Worm (Caenorhabditis elegans) whole organism, midembryonic: ENCODE data around the gene ZK673.11.

Experiments used
- T22C8.4 ChIP-seq: fragments of 200-800 bp; sonication (Bioruptor generic); IDR thresholded peaks from 2 replicates; pipeline ENCODE4 v1.3.6; 2022; ENCODE audit warnings: missing genetic modification characterization, missing compliant biosample characterization
- cog-1 ChIP-seq: sonication (generic microtip); optimal IDR thresholded peaks from 2 replicates; lab custom pipeline; 2016; ENCODE audit warnings: missing genetic modification characterization, missing compliant biosample characterization
- flt-1 ChIP-seq: fragments of 200-800 bp; sonication (Bioruptor generic); IDR thresholded peaks from 2 replicates; pipeline ENCODE4 v1.3.6; 2022; ENCODE audit warnings: missing genetic modification characterization, missing compliant biosample characterization
- klf-2 ChIP-seq: fragments of 200-800 bp; sonication (Bioruptor generic); conservative IDR thresholded peaks from 2 replicates; pipeline ENCODE4 v1.3.6; 2022; ENCODE audit warnings: missing genetic modification reagents, missing genetic modification characterization, missing compliant biosample characterization
- med-1 ChIP-seq: sonication (generic microtip); optimal IDR thresholded peaks from 2 replicates; lab custom pipeline; 2017; ENCODE audit warnings: missing genetic modification characterization, mild to moderate bottlenecking, missing compliant biosample characterization, antibody characterized with exemption, missing genetic modification reagents; ENCODE audit not compliant: insufficient read depth
- ref-1 ChIP-seq: fragments of 200-800 bp; sonication (Bioruptor generic); conservative IDR thresholded peaks from 2 replicates; pipeline ENCODE4 v1.3.6; 2022; ENCODE audit warnings: missing genetic modification reagents, missing genetic modification characterization, missing compliant biosample characterization
- tab-1 ChIP-seq: fragments of 200-800 bp; sonication (Bioruptor generic); IDR thresholded peaks from 2 replicates; pipeline ENCODE4 v1.3.6; 2022; ENCODE audit warnings: missing genetic modification characterization, missing compliant biosample characterization
- ztf-23 ChIP-seq: fragments of 200-800 bp; sonication (Bioruptor generic); IDR thresholded peaks from 2 replicates; pipeline ENCODE4 v1.3.6; 2022; ENCODE audit warnings: missing genetic modification reagents, missing genetic modification characterization, missing compliant biosample characterization
- ztf-29 ChIP-seq: fragments of 200-800 bp; sonication (Bioruptor generic); IDR thresholded peaks from 2 replicates; pipeline ENCODE4 v1.3.6; 2022; ENCODE audit warnings: missing genetic modification reagents, missing genetic modification characterization, missing compliant biosample characterization

ZK673.11 gene

DNA sequence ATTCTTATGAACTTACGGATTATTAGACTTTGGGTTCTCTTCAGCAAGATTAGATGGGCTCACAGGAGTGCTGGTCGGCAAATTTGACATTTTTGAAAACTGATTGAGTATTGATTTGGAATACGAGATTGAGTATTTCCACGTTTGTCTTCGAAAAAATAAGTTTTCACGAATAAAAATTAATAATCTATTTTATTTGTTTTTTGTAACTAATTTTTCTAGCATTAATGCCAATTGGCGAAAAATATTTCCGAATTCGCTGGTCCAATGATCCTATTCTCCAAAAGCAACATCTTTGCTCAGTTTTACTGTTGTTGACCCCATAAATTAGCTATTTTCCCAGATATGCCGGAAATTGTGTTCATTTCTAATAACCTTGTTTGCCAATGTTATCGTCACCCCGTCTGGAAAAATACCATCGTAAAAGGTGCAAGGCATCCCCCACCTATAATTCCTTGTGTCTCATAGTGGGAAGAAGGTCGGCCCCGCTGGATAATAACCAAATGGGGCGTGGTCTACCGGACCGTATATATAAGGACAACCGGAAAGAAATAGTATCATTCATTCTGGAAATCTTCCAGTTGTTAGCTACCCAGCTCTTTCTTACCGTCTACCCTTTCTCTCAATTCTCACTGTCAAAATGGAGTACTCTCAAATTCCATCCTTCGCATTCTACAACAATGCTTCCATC is 7.3 kb downstream of the ZK673.11 start, which contains the start of the genes ZK673.6 and sdz-37:
ZK673.6 (minus strand) TSS at position 101 of the 691 bp plus-strand sequence.
sdz-37 (plus strand) TSS at position 641 of the 691 bp plus-strand sequence.
- no peak for TF ChIP-seq ref-1 (GFP tag; lab: Robert Waterston, UW)
- no peak for TF ChIP-seq T22C8.4
- TF ChIP-seq ztf-23 (GFP tag; lab: Robert Waterston, UW), result no peak
- TF ChIP-seq med-1 (GFP tag; lab: Kevin White, UChicago), result no peak
- TF ChIP-seq ztf-29 (GFP tag; lab: Robert Waterston, UW), result no peak
- TF ChIP-seq tab-1 (GFP tag; lab: Robert Waterston, UW), result no peak

DNA sequence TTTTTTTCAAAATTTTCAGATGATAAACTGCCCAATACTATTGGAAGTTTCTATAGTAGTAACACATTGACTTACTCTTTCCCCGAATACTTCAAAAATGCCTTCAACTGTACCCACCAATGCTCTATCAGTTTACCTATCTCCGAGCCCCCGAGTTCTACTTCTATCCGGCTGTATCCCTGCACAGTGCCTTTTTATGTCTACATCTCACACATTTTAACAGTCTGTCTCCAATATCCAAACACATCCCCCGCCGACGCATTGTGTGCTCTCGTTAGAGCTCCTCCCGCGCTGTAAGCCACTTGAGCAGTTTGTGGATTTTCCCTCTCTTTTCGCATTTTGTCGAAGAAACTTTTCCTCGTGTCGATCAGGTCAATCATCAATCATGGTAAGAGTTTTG is 9.5 kb downstream of the ZK673.11 start, which contains the start of gene tnc-2:
tnc-2 (plus strand) TSS at position 301 of the 400 bp plus-strand sequence.
- TF ChIP-seq klf-2 (GFP tag; lab: Robert Waterston, UW) (no peak), ref-1 (GFP tag; lab: Robert Waterston, UW) (no peak), cog-1 (no peak), tab-1 (GFP tag; lab: Robert Waterston, UW) (no peak), ztf-29 (GFP tag; lab: Robert Waterston, UW) (no peak), flt-1 (no peak), med-1 (GFP tag; lab: Kevin White, UChicago) (no peak), T22C8.4 (no peak), ztf-23 (GFP tag; lab: Robert Waterston, UW) (no peak)

DNA sequence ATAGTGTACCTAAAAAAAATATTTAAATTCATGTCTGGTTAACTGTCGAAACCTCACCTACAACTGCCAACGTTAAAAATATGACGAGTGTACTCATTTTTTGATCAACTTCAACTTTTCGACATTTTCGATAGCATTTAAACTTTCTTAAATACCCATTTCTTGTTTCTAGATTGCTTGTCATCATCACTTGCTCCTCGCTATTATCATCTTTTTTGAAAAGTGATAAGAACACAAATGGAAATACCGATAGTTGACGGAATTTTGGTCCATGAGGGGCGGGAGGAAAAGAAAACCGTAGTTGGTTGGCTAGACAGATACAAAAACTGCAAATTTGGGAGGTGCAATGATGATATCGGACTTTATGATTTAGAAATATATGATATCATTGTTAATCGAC is 13.1 kb downstream of the ZK673.11 start, which contains the start of gene clec-143:
clec-143 (minus strand) TSS at position 139 of the 400 bp plus-strand sequence.
- TF ChIP-seq T22C8.4, result no peak
- TF ChIP-seq ref-1 (GFP tag; lab: Robert Waterston, UW), result no peak
- TF ChIP-seq tab-1 (GFP tag; lab: Robert Waterston, UW), result no peak
- TF ChIP-seq ztf-23 (GFP tag; lab: Robert Waterston, UW), result no peak

DNA sequence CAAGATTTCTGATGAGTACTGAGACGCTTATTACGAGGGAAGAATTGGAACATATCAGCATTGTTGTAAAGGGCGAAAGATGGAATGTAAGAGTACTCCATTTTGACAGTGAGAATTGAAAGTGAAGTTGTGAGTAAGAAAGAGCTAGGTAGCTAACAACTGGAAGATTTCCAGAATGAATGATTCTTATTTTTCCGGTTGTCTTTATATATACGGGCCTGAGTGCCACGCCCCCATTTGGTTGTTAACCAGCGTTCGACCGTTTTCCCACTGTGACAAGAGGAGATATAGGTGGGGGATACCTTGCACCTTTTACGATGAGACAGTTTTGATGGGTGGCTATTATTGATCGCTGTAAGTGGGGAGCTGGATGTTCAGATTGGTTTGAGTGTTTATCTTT is 14.2 kb downstream of the ZK673.11 start, which contains the start of gene ZK666.1:
ZK666.1 (minus strand) TSS at position 101 of the 400 bp plus-strand sequence.
- TF ChIP-seq klf-2 (GFP tag; lab: Robert Waterston, UW) (no peak), tab-1 (GFP tag; lab: Robert Waterston, UW) (no peak), med-1 (GFP tag; lab: Kevin White, UChicago) (no peak), ref-1 (GFP tag; lab: Robert Waterston, UW) (no peak), T22C8.4 (no peak), cog-1 (no peak), ztf-29 (GFP tag; lab: Robert Waterston, UW) (no peak), flt-1 (no peak)

DNA sequence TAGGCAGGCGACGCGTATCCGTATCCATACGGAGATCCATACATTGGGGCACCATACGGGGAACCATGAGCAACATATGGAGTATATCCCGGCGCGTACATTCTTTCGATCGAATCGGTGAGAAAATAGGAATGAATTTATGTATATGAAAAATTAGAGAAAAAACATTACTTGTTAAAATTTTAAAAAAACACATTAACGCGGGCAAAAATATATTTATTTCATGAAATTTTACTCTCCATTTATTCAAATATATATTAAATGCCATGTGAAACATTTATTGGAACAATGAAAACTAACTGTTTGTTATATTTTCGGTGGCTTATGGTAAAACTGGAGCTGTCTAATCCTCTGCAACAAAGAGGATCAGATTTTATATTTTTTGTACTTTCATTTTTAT is 14.7 kb downstream of the ZK673.11 start, which contains the start of gene ZK666.2:
ZK666.2 (minus strand) TSS at position 101 of the 400 bp plus-strand sequence.
- TF ChIP-seq klf-2 (GFP tag; lab: Robert Waterston, UW) (no peak), med-1 (GFP tag; lab: Kevin White, UChicago) (no peak), flt-1 (no peak), tab-1 (GFP tag; lab: Robert Waterston, UW) (no peak), ztf-23 (GFP tag; lab: Robert Waterston, UW) (no peak), T22C8.4 (no peak), ref-1 (GFP tag; lab: Robert Waterston, UW) (no peak), ztf-29 (GFP tag; lab: Robert Waterston, UW) (no peak), cog-1 (no peak)

DNA sequence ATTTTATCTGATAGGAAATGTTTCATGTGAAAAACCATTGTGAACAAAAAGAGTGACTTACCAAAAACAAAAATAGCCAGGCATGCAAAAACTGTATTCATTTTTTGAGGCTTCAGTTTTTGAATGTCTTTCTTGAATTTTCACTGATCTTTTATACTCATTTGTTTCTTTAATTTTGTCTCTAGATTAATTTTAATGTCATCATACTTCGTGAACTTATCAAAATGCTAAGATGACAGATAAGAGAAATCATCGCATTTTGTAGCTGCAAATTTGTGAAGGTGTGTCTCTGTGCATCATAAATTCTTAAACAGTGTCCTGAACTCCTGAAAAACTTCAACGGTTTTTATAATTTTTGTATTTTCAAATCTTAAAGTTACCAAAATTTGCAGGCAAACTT is 19.0 kb downstream of the ZK673.11 start, which contains the start of gene clec-58:
clec-58 (minus strand) TSS at position 101 of the 400 bp plus-strand sequence.
- TF ChIP-seq ztf-29 (GFP tag; lab: Robert Waterston, UW), result no peak
- TF ChIP-seq med-1 (GFP tag; lab: Kevin White, UChicago), result no peak
- TF ChIP-seq flt-1, result no peak
- no peak for TF ChIP-seq ref-1 (GFP tag; lab: Robert Waterston, UW)
- no peak for TF ChIP-seq ztf-23 (GFP tag; lab: Robert Waterston, UW)
- no peak for TF ChIP-seq klf-2 (GFP tag; lab: Robert Waterston, UW)
- TF ChIP-seq cog-1, result no peak
- TF ChIP-seq tab-1 (GFP tag; lab: Robert Waterston, UW), result no peak
- no peak for TF ChIP-seq T22C8.4

DNA sequence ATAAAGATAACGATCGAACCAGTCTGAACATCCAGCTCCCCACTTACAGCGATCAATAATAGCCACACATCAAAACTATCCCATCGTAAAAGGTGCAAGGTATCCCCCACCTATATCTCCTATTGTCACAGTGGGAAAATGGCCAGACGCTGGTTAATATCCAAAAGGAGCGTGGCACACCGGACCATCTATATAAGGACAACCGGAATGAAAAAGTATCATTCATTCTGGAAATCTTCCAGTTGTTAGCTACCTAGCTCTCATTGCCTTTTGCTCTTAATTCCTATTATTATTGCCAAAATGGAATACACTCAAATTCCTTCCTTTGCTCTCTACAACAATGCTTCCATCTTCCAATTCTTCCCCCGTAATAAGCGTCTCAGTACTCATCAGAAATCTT is 19.9 kb downstream of the ZK673.11 start, which contains the start of gene ZK666.4:
ZK666.4 (plus strand) TSS at position 301 of the 400 bp plus-strand sequence.
- TF ChIP-seq ztf-29 (GFP tag; lab: Robert Waterston, UW) (no peak), cog-1 (no peak), ztf-23 (GFP tag; lab: Robert Waterston, UW) (no peak), T22C8.4 (no peak), klf-2 (GFP tag; lab: Robert Waterston, UW) (no peak)

DNA sequence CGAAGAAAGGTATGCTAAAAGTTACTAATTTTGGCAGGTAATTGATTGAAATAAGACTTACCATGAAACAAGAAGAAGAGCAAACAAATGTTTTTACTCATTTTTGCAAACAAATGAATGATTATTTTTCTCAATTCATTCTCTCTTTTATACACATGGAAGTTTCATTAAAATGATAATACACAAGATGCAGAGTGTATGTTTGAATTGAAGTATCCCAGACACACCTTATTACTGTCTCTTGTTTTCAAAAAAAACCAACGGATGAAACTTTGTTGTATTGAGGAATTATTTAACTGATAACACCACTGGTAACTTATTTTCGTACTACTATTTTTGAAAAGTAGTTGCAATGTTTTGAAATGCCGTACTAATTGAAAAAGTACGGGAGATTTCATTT is 22.3 kb downstream of the ZK673.11 start, which contains the start of gene clec-59:
clec-59 (minus strand) TSS at position 101 of the 400 bp plus-strand sequence.
- TF ChIP-seq med-1 (GFP tag; lab: Kevin White, UChicago), result no peak
- TF ChIP-seq ztf-23 (GFP tag; lab: Robert Waterston, UW), result no peak
- no peak for TF ChIP-seq ztf-29 (GFP tag; lab: Robert Waterston, UW)
- no peak for TF ChIP-seq tab-1 (GFP tag; lab: Robert Waterston, UW)
- no peak for TF ChIP-seq klf-2 (GFP tag; lab: Robert Waterston, UW)
- no peak for TF ChIP-seq flt-1

DNA sequence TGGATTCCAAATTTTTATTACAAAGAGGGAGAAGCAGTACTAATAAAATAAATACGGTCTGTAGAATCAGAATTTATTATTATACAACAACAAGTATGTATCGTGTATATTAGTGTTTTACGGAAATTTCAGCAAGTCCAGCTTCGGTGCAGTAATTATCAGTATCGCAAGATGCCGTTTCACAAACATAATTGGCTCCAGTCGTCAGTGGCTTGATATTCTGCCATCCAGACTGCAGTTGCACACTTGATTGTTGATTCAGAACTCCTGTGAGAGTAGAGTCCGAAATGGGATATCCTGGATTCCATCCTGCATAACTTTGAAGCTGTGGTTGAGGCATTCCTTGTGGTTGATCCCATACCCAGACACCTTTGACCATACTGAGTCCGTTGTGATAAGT is 23.0 kb downstream of the ZK673.11 start:
- TF ChIP-seq ref-1 (GFP tag; lab: Robert Waterston, UW) (no peak), ztf-29 (GFP tag; lab: Robert Waterston, UW) (no peak), cog-1 (no peak), flt-1 (no peak), klf-2 (GFP tag; lab: Robert Waterston, UW) (no peak), T22C8.4 (no peak), med-1 (GFP tag; lab: Kevin White, UChicago) (no peak), ztf-23 (GFP tag; lab: Robert Waterston, UW) (no peak), tab-1 (GFP tag; lab: Robert Waterston, UW) (no peak)
